Worm (Caenorhabditis elegans): ENCODE measurements around the gene scl-5.
A peak's percentile ranks its signal among the peaks of the same experiment; 100 is the strongest.

scl-5 gene

ce11 chrIV:13030467-13031299, 33.1 kb upstream of the scl-5 start:
- peak; percentile 42 for TF ChIP-seq tbx-2 (tag; optimal IDR thresholded peaks at IDR 0.05)
- TF ChIP-seq pha-4 (tag; optimal IDR thresholded peaks at IDR 0.05) = no peak
- TF ChIP-seq elt-2 (tag; optimal IDR thresholded peaks at IDR 0.05) = peak; percentile 7
- TF ChIP-seq K09A11.1 (tag; optimal IDR thresholded peaks at IDR 0.05; ENCODE audit: insufficient read depth) = no peak
- no peak for TF ChIP-seq unc-42 (tag; optimal IDR thresholded peaks at IDR 0.05)
- no peak for TF ChIP-seq hlh-6 (tag; optimal IDR thresholded peaks at IDR 0.05)
- TF ChIP-seq nhr-232 (tag; optimal IDR thresholded peaks at IDR 0.05) = no peak
- peak; percentile 15 for TF ChIP-seq ceh-31 (tag; optimal IDR thresholded peaks at IDR 0.05)
- no peak for TF ChIP-seq Y22D7AL.16 (tag; optimal IDR thresholded peaks at IDR 0.05)
- peak; percentile 19 for TF ChIP-seq ama-1 (optimal IDR thresholded peaks at IDR 0.05)
- TF ChIP-seq che-1 (tag; optimal IDR thresholded peaks at IDR 0.05) = peak; percentile 3
- TF ChIP-seq dve-1 (tag; optimal IDR thresholded peaks at IDR 0.05) = no peak

- no peak for TF ChIP-seq K02D7.2 (tag; optimal IDR thresholded peaks at IDR 0.05)
- TF ChIP-seq ztf-16 (tag; optimal IDR thresholded peaks at IDR 0.05) = no peak
- TF ChIP-seq K09A11.1 (tag; optimal IDR thresholded peaks at IDR 0.05; ENCODE audit: insufficient read depth) = no peak
- no peak for TF ChIP-seq elt-4 (tag; optimal IDR thresholded peaks at IDR 0.05)
- TF ChIP-seq lin-11 (tag; optimal IDR thresholded peaks at IDR 0.05) = no peak
- TF ChIP-seq eyg-1 (tag; optimal IDR thresholded peaks at IDR 0.05) = no peak
- no peak for TF ChIP-seq ceh-6 (GFP tag; optimal IDR thresholded peaks at IDR 0.05)
- TF ChIP-seq mec-3 (tag; optimal IDR thresholded peaks at IDR 0.05; ENCODE audit: borderline replicate concordance) = no peak
- no peak for TF ChIP-seq ceh-24 (tag; optimal IDR thresholded peaks at IDR 0.05)
- no peak for TF ChIP-seq ceh-34 (tag; optimal IDR thresholded peaks at IDR 0.05)
Measured at ce11 chrIV:13032153-13032552, 31.7 kb upstream of the scl-5 start.

ce11 chrIV:13033516-13033915, 30.3 kb upstream of the scl-5 start:
- TF ChIP-seq ceh-31 (tag; optimal IDR thresholded peaks at IDR 0.05) (no peak), nhr-232 (tag; optimal IDR thresholded peaks at IDR 0.05) (no peak), ahr-1 (tag; optimal IDR thresholded peaks at IDR 0.05) (no peak), elt-4 (tag; optimal IDR thresholded peaks at IDR 0.05) (no peak), unc-86 (tag; optimal IDR thresholded peaks at IDR 0.05) (no peak), sdc-2 (tag; optimal IDR thresholded peaks at IDR 0.05) (no peak), dve-1 (tag; optimal IDR thresholded peaks at IDR 0.05) (no peak), eyg-1 (tag; optimal IDR thresholded peaks at IDR 0.05) (no peak), F13H6.1 (tag; optimal IDR thresholded peaks at IDR 0.05) (no peak), ceh-45 (GFP tag; IDR thresholded peaks at IDR 0.05) (no peak), C38D4.7 (GFP tag; optimal IDR thresholded peaks at IDR 0.05) (no peak), hlh-15 (tag; optimal IDR thresholded peaks at IDR 0.05) (no peak), che-1 (tag; optimal IDR thresholded peaks at IDR 0.05) (no peak), fkh-6 (tag; optimal IDR thresholded peaks at IDR 0.05) (no peak), ceh-9 (tag; optimal IDR thresholded peaks at IDR 0.05) (no peak), ceh-34 (tag; optimal IDR thresholded peaks at IDR 0.05) (no peak), pag-3 (tag; optimal IDR thresholded peaks at IDR 0.05; ENCODE audit: borderline replicate concordance) (no peak)

- TF ChIP-seq ceh-45 (GFP tag; IDR thresholded peaks at IDR 0.05) (no peak), pag-3 (tag; optimal IDR thresholded peaks at IDR 0.05; ENCODE audit: borderline replicate concordance) (no peak), C38D4.7 (GFP tag; optimal IDR thresholded peaks at IDR 0.05) (no peak), ceh-6 (GFP tag; optimal IDR thresholded peaks at IDR 0.05) (no peak), ceh-9 (tag; optimal IDR thresholded peaks at IDR 0.05) (no peak), pros-1 (tag; optimal IDR thresholded peaks at IDR 0.05) (no peak), ceh-31 (tag; optimal IDR thresholded peaks at IDR 0.05) (no peak), lim-6 (tag; optimal IDR thresholded peaks at IDR 0.05) (no peak)
Measured at ce11 chrIV:13035302-13035701, 28.5 kb upstream of the scl-5 start.

- no peak for TF ChIP-seq F13H6.1 (tag; optimal IDR thresholded peaks at IDR 0.05)
- TF ChIP-seq pha-4 (tag; optimal IDR thresholded peaks at IDR 0.05) = no peak
Measured at ce11 chrIV:13036835-13037234, 27.0 kb upstream of the scl-5 start.
